Worm (Caenorhabditis elegans): Measurements from ENCODE around the gene C39D10.8.

- TF ChIP-seq nhr-28 (tag; optimal IDR thresholded peaks at IDR 0.05): no peak
- TF ChIP-seq pha-4 (tag; optimal IDR thresholded peaks at IDR 0.05): no peak
- TF ChIP-seq ztf-11 (tag; optimal IDR thresholded peaks at IDR 0.05): no peak
- no peak for TF ChIP-seq elt-1 (tag; optimal IDR thresholded peaks at IDR 0.05)
- no peak for TF ChIP-seq elt-3 (tag; optimal IDR thresholded peaks at IDR 0.05)
- no peak for TF ChIP-seq nhr-237 (tag; optimal IDR thresholded peaks at IDR 0.05)
- no peak for TF ChIP-seq elt-2 (tag; optimal IDR thresholded peaks at IDR 0.05)
- no peak for TF ChIP-seq lin-39 (tag; optimal IDR thresholded peaks at IDR 0.05)
- no peak for TF ChIP-seq lin-15B (tag; optimal IDR thresholded peaks at IDR 0.05)
- TF ChIP-seq ama-1 (optimal IDR thresholded peaks at IDR 0.05): no peak
Measured at ce11 chrX:7866493-7866892, 14.3 kb downstream of the C39D10.8 start.
